Worm (Caenorhabditis elegans): ENCODE data around the gene F23F1.2.

DNA sequence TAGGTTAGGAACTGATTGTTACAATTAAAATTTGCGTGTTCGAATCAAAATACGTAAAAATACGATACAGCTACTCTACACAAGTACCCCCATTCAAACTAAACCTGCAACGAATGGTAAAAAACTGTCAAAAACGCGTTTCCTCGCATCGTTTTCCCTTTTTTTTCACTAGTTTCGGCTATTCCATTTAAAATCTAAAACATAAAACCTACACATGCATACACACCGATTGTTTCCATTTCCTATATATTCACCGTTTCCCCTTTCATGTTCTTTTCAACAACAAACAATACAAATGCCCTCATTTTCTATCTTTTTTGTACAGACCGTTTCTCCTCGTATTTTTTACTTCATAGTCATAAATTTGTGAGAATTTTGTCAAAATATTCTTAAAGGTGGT is 34.8 kb downstream of the F23F1.2 start:
- TF ChIP-seq him-1 (tag; optimal IDR thresholded peaks at IDR 0.05) (no peak), W03F9.2 (tag; optimal IDR thresholded peaks at IDR 0.05) (no peak)
